Worm (Caenorhabditis elegans): ENCODE results near the gene srh-48.

- TF ChIP-seq lin-11 (tag; optimal IDR thresholded peaks at IDR 0.05), result no peak
- no peak for TF ChIP-seq T23F11.4 (GFP tag; optimal IDR thresholded peaks at IDR 0.05)
- no peak for TF ChIP-seq pqm-1 (tag; optimal IDR thresholded peaks at IDR 0.05)
- no peak for TF ChIP-seq nfya-1 (tag; optimal IDR thresholded peaks at IDR 0.05)
- TF ChIP-seq nhr-11 (tag; optimal IDR thresholded peaks at IDR 0.05), result no peak
- no peak for TF ChIP-seq elt-2 (tag; optimal IDR thresholded peaks at IDR 0.05)
- no peak for TF ChIP-seq sdc-2 (tag; optimal IDR thresholded peaks at IDR 0.05)
- no peak for TF ChIP-seq odd-2 (tag; optimal IDR thresholded peaks at IDR 0.05)
- no peak for TF ChIP-seq pha-4 (tag; optimal IDR thresholded peaks at IDR 0.05)
- TF ChIP-seq F13H6.1 (tag; optimal IDR thresholded peaks at IDR 0.05), result no peak
- no peak for TF ChIP-seq dmd-4 (tag; optimal IDR thresholded peaks at IDR 0.05; ENCODE audit: borderline replicate concordance)
Observed at ce11 chrII:9362249-9362648, 17.6 kb upstream of the srh-48 start.

All from whole organism, late embryonic.